Fruit fly (Drosophila melanogaster) whole organism, embryonic: Measurements from ENCODE around the gene CG4465.

ENCODE experiments used
- Aef1 ChIP-seq: fragments of 200-800 bp; sonication (Bioruptor generic); IDR thresholded peaks from 3 replicates; pipeline ENCODE4 v1.3.6; 2022; ENCODE audit warnings: missing biosample characterization, missing genetic modification characterization
- CG10654 ChIP-seq: fragments of 200-800 bp; sonication (Bioruptor generic); optimal IDR thresholded peaks from 2 replicates; lab custom pipeline; 2016; ENCODE audit warnings: missing biosample characterization, missing genetic modification characterization
- CG11560 ChIP-seq: fragments of 200-800 bp; sonication (Bioruptor generic); IDR thresholded peaks from 3 replicates; pipeline ENCODE4 v1.3.6; 2022; ENCODE audit warnings: missing biosample characterization, missing genetic modification characterization
- CG11696 ChIP-seq: fragments of 200-800 bp; sonication (Bioruptor generic); IDR thresholded peaks from 2 replicates; pipeline ENCODE4 v1.3.6; 2022; ENCODE audit warnings: missing biosample characterization, missing genetic modification characterization
- CG15479 ChIP-seq: fragments of 200-800 bp; sonication (Bioruptor generic); optimal IDR thresholded peaks from 3 replicates; lab custom pipeline; 2019; ENCODE audit warnings: missing biosample characterization, mild to moderate bottlenecking, missing genetic modification characterization, moderate library complexity
- CG15601 ChIP-seq: fragments of 200-800 bp; sonication (Bioruptor generic); optimal IDR thresholded peaks from 3 replicates; lab custom pipeline; 2019; ENCODE audit warnings: missing biosample characterization, mild to moderate bottlenecking, missing genetic modification characterization, moderate library complexity
- CG1603 ChIP-seq: fragments of 200-800 bp; sonication (Bioruptor generic); optimal IDR thresholded peaks from 2 replicates; lab custom pipeline; 2019; ENCODE audit warnings: missing biosample characterization, mild to moderate bottlenecking, missing genetic modification characterization, moderate library complexity
- CG17385 ChIP-seq: fragments of 200-800 bp; sonication (Bioruptor generic); optimal IDR thresholded peaks from 3 replicates; lab custom pipeline; 2018; ENCODE audit warnings: missing biosample characterization, mild to moderate bottlenecking, missing genetic modification characterization
- CG2678 ChIP-seq: fragments of 200-800 bp; sonication (Bioruptor generic); optimal IDR thresholded peaks from 3 replicates; lab custom pipeline; 2019; ENCODE audit warnings: missing biosample characterization, mild to moderate bottlenecking, missing genetic modification characterization, moderate library complexity
- CG3065 ChIP-seq: fragments of 200-800 bp; sonication (Bioruptor generic); optimal IDR thresholded peaks from 2 replicates; lab custom pipeline; 2016; ENCODE audit warnings: missing biosample characterization, missing genetic modification characterization
- CG3163 ChIP-seq: fragments of 200-800 bp; sonication (Bioruptor generic); optimal IDR thresholded peaks from 3 replicates; lab custom pipeline; 2016; ENCODE audit warnings: missing biosample characterization, missing genetic modification characterization
- CG33213 ChIP-seq: fragments of 200-800 bp; sonication (Bioruptor generic); optimal IDR thresholded peaks from 3 replicates; lab custom pipeline; 2016; ENCODE audit warnings: missing biosample characterization, missing genetic modification characterization
- CG4730 ChIP-seq: fragments of 200-800 bp; sonication (Bioruptor generic); IDR thresholded peaks from 2 replicates; pipeline ENCODE4 v1.3.6; 2022; ENCODE audit warnings: missing biosample characterization, missing genetic modification characterization
- CG6175 ChIP-seq: fragments of 200-800 bp; sonication (Bioruptor generic); IDR thresholded peaks from 3 replicates; pipeline ENCODE4 v1.3.6; 2022; ENCODE audit warnings: missing biosample characterization, missing genetic modification characterization
- CG6654 ChIP-seq: fragments of 200-800 bp; sonication (Bioruptor generic); optimal IDR thresholded peaks from 2 replicates; lab custom pipeline; 2017; ENCODE audit warnings: missing biosample characterization, mild to moderate bottlenecking, missing genetic modification characterization
- CG6854 ChIP-seq: fragments of 200-800 bp; sonication (Bioruptor generic); optimal IDR thresholded peaks from 3 replicates; lab custom pipeline; 2017; ENCODE audit warnings: missing biosample characterization, mild to moderate bottlenecking, missing genetic modification characterization
- CG7357 ChIP-seq: fragments of 200-800 bp; sonication (Bioruptor generic); IDR thresholded peaks from 3 replicates; pipeline ENCODE4 v1.3.6; 2022; ENCODE audit warnings: missing biosample characterization, missing genetic modification characterization
- CG7963 ChIP-seq: fragments of 200-800 bp; sonication (Bioruptor generic); IDR thresholded peaks from 3 replicates; pipeline ENCODE4 v1.3.6; 2022; ENCODE audit warnings: missing biosample characterization, missing genetic modification characterization; ENCODE audit not compliant: partially characterized antibody
- D19B ChIP-seq: fragments of 200-800 bp; sonication (Bioruptor generic); optimal IDR thresholded peaks from 2 replicates; lab custom pipeline; 2017; ENCODE audit warnings: missing biosample characterization, mild to moderate bottlenecking, missing genetic modification characterization
- Dad ChIP-seq: fragments of 200-800 bp; sonication (Bioruptor generic); optimal IDR thresholded peaks from 3 replicates; lab custom pipeline; 2016; ENCODE audit warnings: missing biosample characterization, missing genetic modification characterization
- Eip74EF ChIP-seq, 2 experiments: fragments of 200-800 bp in 1 of 2; fragments of >200 bp in 1 of 2; sonication (Bioruptor generic) in 1 of 2; optimal IDR thresholded peaks; 2 replicates each; lab custom pipeline; 2017 to 2019; ENCODE audit warnings: missing biosample characterization in 2 of 2, missing genetic modification characterization in 2 of 2, mild to moderate bottlenecking in 1 of 2, moderate library complexity in 1 of 2
- Fer2 ChIP-seq: fragments of 200-800 bp; sonication (Bioruptor generic); optimal IDR thresholded peaks from 2 replicates; lab custom pipeline; 2018; ENCODE audit warnings: missing biosample characterization, mild to moderate bottlenecking, missing genetic modification characterization, moderate library complexity
- Fer3 ChIP-seq: fragments of 200-800 bp; sonication (Bioruptor generic); optimal IDR thresholded peaks from 2 replicates; lab custom pipeline; 2018; ENCODE audit warnings: missing biosample characterization, mild to moderate bottlenecking, missing genetic modification characterization, moderate library complexity
- Hey ChIP-seq: fragments of 200-800 bp; sonication (Bioruptor generic); optimal IDR thresholded peaks from 3 replicates; lab custom pipeline; 2018; ENCODE audit warnings: missing biosample characterization, mild to moderate bottlenecking, missing genetic modification characterization
- Hmx ChIP-seq: fragments of 200-800 bp; sonication (Bioruptor generic); optimal IDR thresholded peaks from 2 replicates; lab custom pipeline; 2016; ENCODE audit warnings: missing biosample characterization, missing genetic modification characterization
- Hr51 ChIP-seq, 2 experiments: fragments of 200-800 bp; sonication (Bioruptor generic); optimal IDR thresholded peaks; 2 replicates in 1 of 2; 3 replicates in 1 of 2; lab custom pipeline; 2016 to 2018; ENCODE audit warnings: missing biosample characterization in 2 of 2, missing genetic modification characterization in 2 of 2, mild to moderate bottlenecking in 1 of 2, moderate library complexity in 1 of 2
- Kr ChIP-seq: fragments of 200-800 bp; sonication (Bioruptor generic); optimal IDR thresholded peaks from 2 replicates; lab custom pipeline; 2017; ENCODE audit warnings: missing biosample characterization, mild to moderate bottlenecking, missing genetic modification characterization
- Meics ChIP-seq: fragments of 200-800 bp; sonication (Bioruptor generic); optimal IDR thresholded peaks from 2 replicates; lab custom pipeline; 2017; ENCODE audit warnings: missing biosample characterization, mild to moderate bottlenecking, missing genetic modification characterization
- Optix ChIP-seq: fragments of 200-800 bp; sonication (Bioruptor generic); IDR thresholded peaks from 3 replicates; pipeline ENCODE4 v1.3.6; 2022; ENCODE audit warnings: missing biosample characterization, missing genetic modification characterization
- Pdp1 ChIP-seq, 2 experiments: fragments of 200-800 bp; sonication (Bioruptor generic); optimal IDR thresholded peaks; 3 replicates each; lab custom pipeline; 2016; ENCODE audit warnings: missing biosample characterization in 2 of 2, missing genetic modification characterization in 2 of 2, mild to moderate bottlenecking in 1 of 2, moderate library complexity in 1 of 2
- Ptx1 ChIP-seq: fragments of 200-800 bp; sonication (Bioruptor generic); IDR thresholded peaks from 2 replicates; pipeline ENCODE4 v1.3.6; 2022; ENCODE audit warnings: missing biosample characterization, missing genetic modification characterization
- bigmax ChIP-seq: fragments of 200-800 bp; sonication (Bioruptor generic); optimal IDR thresholded peaks from 2 replicates; lab custom pipeline; 2018; ENCODE audit warnings: missing biosample characterization, mild to moderate bottlenecking, missing genetic modification characterization
- chif ChIP-seq, 2 experiments: fragments of 200-800 bp; sonication (Bioruptor generic); optimal IDR thresholded peaks; 3 replicates each; lab custom pipeline; 2016; ENCODE audit warnings: missing biosample characterization in 2 of 2, missing genetic modification characterization in 2 of 2
- chinmo ChIP-seq: fragments of 200-800 bp; sonication (Bioruptor generic); IDR thresholded peaks from 4 replicates; pipeline ENCODE4 v1.3.6; 2022; ENCODE audit warnings: missing biosample characterization, missing genetic modification characterization; ENCODE audit not compliant: partially characterized antibody
- chn ChIP-seq: fragments of 200-800 bp; sonication (Bioruptor generic); optimal IDR thresholded peaks from 2 replicates; lab custom pipeline; 2016; ENCODE audit warnings: missing biosample characterization, missing genetic modification characterization
- dpn ChIP-seq, 2 experiments: fragments of 200-800 bp; sonication (Bioruptor generic); optimal IDR thresholded peaks; 3 replicates each; lab custom pipeline; 2016; ENCODE audit warnings: missing biosample characterization in 2 of 2, missing genetic modification characterization in 2 of 2
- ems ChIP-seq: fragments of 200-800 bp; sonication (Bioruptor generic); optimal IDR thresholded peaks from 3 replicates; lab custom pipeline; 2016; ENCODE audit warnings: missing biosample characterization, missing genetic modification characterization
- fd96Cb ChIP-seq: fragments of 200-800 bp; sonication (Bioruptor generic); optimal IDR thresholded peaks from 2 replicates; lab custom pipeline; 2018; ENCODE audit warnings: missing biosample characterization, mild to moderate bottlenecking, missing genetic modification characterization, moderate library complexity
- ham ChIP-seq: fragments of 200-800 bp; sonication (Bioruptor generic); IDR thresholded peaks from 2 replicates; pipeline ENCODE4 v1.3.6; 2022; ENCODE audit warnings: missing biosample characterization, missing genetic modification characterization
- jumu ChIP-seq: fragments of 200-800 bp; sonication (Bioruptor generic); optimal IDR thresholded peaks from 3 replicates; lab custom pipeline; 2016; ENCODE audit warnings: missing biosample characterization, missing genetic modification characterization
- nerfin-2 ChIP-seq: fragments of 200-800 bp; sonication (Bioruptor generic); IDR thresholded peaks from 2 replicates; pipeline ENCODE4 v1.3.6; 2022; ENCODE audit warnings: missing biosample characterization, missing genetic modification characterization; ENCODE audit not compliant: partially characterized antibody
- p53 ChIP-seq: fragments of 200-800 bp; sonication (Bioruptor generic); optimal IDR thresholded peaks from 2 replicates; lab custom pipeline; 2016; ENCODE audit warnings: missing biosample characterization, missing genetic modification characterization
- pnt ChIP-seq: fragments of 200-800 bp; sonication (Bioruptor generic); optimal IDR thresholded peaks from 3 replicates; lab custom pipeline; 2016; ENCODE audit warnings: missing biosample characterization, missing genetic modification characterization
- pum ChIP-seq: fragments of 200-800 bp; sonication (Bioruptor generic); optimal IDR thresholded peaks from 2 replicates; lab custom pipeline; 2016; ENCODE audit warnings: missing biosample characterization, missing genetic modification characterization
- schlank ChIP-seq: fragments of 200-800 bp; sonication (Bioruptor generic); optimal IDR thresholded peaks from 2 replicates; lab custom pipeline; 2018; ENCODE audit warnings: missing biosample characterization, mild to moderate bottlenecking, missing genetic modification characterization
- sisA ChIP-seq: fragments of 200-800 bp; sonication (Bioruptor generic); IDR thresholded peaks from 2 replicates; pipeline ENCODE4 v1.3.6; 2022; ENCODE audit warnings: missing biosample characterization, missing genetic modification characterization
- ssp ChIP-seq: fragments of 200-800 bp; sonication (Bioruptor generic); IDR thresholded peaks from 2 replicates; pipeline ENCODE4 v1.3.6; 2022; ENCODE audit warnings: missing biosample characterization, missing genetic modification characterization
- tap ChIP-seq: fragments of 200-800 bp; optimal IDR thresholded peaks from 3 replicates; lab custom pipeline; 2019; ENCODE audit warnings: missing biosample characterization, mild to moderate bottlenecking, missing genetic modification characterization, moderate library complexity
- zfh1 ChIP-seq: fragments of 200-800 bp; sonication (Bioruptor generic); IDR thresholded peaks from 3 replicates; pipeline ENCODE4 v1.3.6; 2022; ENCODE audit warnings: missing biosample characterization, missing genetic modification characterization

CG4465 gene

dm6 chr3R:19902926-19903739 is 14.5 kb downstream of the CG4465 start, which contains the start of gene ClpX (continued):
- TF ChIP-seq CG11696 (GFP tag; lab: Robert Waterston, UW): no peak
- TF ChIP-seq CG1603: peak; percentile 48
- TF ChIP-seq ssp (GFP tag; lab: Robert Waterston, UW): no peak
- no peak for TF ChIP-seq schlank (tag; lab: Kevin White, UChicago)
- TF ChIP-seq CG6854: no peak
- TF ChIP-seq Fer2 (tag; lab: Kevin White, UChicago): no peak
- TF ChIP-seq ems (GFP tag; lab: Kevin White, UChicago): no peak
- no peak for TF ChIP-seq Eip74EF (GFP tag; optimal IDR thresholded peaks at IDR 0.05; lab: Kevin White, UChicago)
- no peak for TF ChIP-seq p53 (GFP tag; lab: Kevin White, UChicago)
- TF ChIP-seq CG7357 (GFP tag; lab: Robert Waterston, UW): no peak
- TF ChIP-seq ham (GFP tag; lab: Robert Waterston, UW): no peak
- TF ChIP-seq D19B (GFP tag; lab: Kevin White, UChicago): no peak
- no peak for TF ChIP-seq Fer3 (tag; lab: Kevin White, UChicago)
- no peak for TF ChIP-seq Aef1 (GFP tag; lab: Robert Waterston, UW)
- no peak for TF ChIP-seq Ptx1 (GFP tag; lab: Robert Waterston, UW)
- no peak for TF ChIP-seq dpn (GFP tag; optimal IDR thresholded peaks at IDR 0.05; lab: Kevin White, UChicago)
- no peak; the same call in 2 of the 3 replicates for TF ChIP-seq CG11560 (tag; lab: Robert Waterston, UW)
- no peak for TF ChIP-seq CG10654 (GFP tag; lab: Kevin White, UChicago)
- no peak for TF ChIP-seq CG3163 (GFP tag; lab: Kevin White, UChicago)
- no peak for TF ChIP-seq jumu (GFP tag; lab: Kevin White, UChicago)
- no peak for TF ChIP-seq Meics (GFP tag; lab: Kevin White, UChicago)
- TF ChIP-seq CG17385 (GFP tag; lab: Kevin White, UChicago): peak; percentile 100
- no peak for TF ChIP-seq Kr (GFP tag; lab: Kevin White, UChicago)
- TF ChIP-seq CG15479: peak; percentile 80
- TF ChIP-seq sisA (GFP tag; lab: Robert Waterston, UW): no peak
- no peak for TF ChIP-seq CG2678
- no peak for TF ChIP-seq nerfin-2
- TF ChIP-seq bigmax (GFP tag; lab: Kevin White, UChicago): no peak
- TF ChIP-seq chn (GFP tag; lab: Kevin White, UChicago): no peak
- no peak for TF ChIP-seq pum
- TF ChIP-seq pnt (GFP tag; lab: Kevin White, UChicago): no peak
- peak; percentile 50 for TF ChIP-seq Dad (GFP tag; lab: Kevin White, UChicago)
- no peak for TF ChIP-seq CG6654 (GFP tag; lab: Kevin White, UChicago)
- no peak for TF ChIP-seq Optix (GFP tag; lab: Robert Waterston, UW)
- TF ChIP-seq CG33213: no peak
- peak in 1 of 2 experiments; percentile 27 for TF ChIP-seq Hr51 (GFP tag; optimal IDR thresholded peaks at IDR 0.05; lab: Kevin White, UChicago)
- 0 out of 4 replicates have a peak, but pooled peaks have one; percentile 41 for TF ChIP-seq chinmo (GFP tag; lab: Robert Waterston, UW)
- no peak for TF ChIP-seq fd96Cb
- TF ChIP-seq zfh1: no peak
- no peak for TF ChIP-seq tap (tag; lab: Kevin White, UChicago)
- TF ChIP-seq CG4730: no peak
- no peak for TF ChIP-seq CG6175
- no peak for TF ChIP-seq CG3065 (GFP tag; lab: Kevin White, UChicago)
- TF ChIP-seq Hmx: no peak
- TF ChIP-seq CG15601 (tag; lab: Kevin White, UChicago): no peak
- no peak for TF ChIP-seq CG7963
- no peak for TF ChIP-seq Hey (tag; lab: Kevin White, UChicago)
- peak in 1 of 2 experiments; percentile 59 for TF ChIP-seq Pdp1 (GFP tag; optimal IDR thresholded peaks at IDR 0.05; lab: Kevin White, UChicago)
- no peak for TF ChIP-seq chif (GFP tag; optimal IDR thresholded peaks at IDR 0.05; lab: Kevin White, UChicago)
